Fruit fly (Drosophila melanogaster): ENCODE measurements around the gene pns.

pns gene

DNA sequence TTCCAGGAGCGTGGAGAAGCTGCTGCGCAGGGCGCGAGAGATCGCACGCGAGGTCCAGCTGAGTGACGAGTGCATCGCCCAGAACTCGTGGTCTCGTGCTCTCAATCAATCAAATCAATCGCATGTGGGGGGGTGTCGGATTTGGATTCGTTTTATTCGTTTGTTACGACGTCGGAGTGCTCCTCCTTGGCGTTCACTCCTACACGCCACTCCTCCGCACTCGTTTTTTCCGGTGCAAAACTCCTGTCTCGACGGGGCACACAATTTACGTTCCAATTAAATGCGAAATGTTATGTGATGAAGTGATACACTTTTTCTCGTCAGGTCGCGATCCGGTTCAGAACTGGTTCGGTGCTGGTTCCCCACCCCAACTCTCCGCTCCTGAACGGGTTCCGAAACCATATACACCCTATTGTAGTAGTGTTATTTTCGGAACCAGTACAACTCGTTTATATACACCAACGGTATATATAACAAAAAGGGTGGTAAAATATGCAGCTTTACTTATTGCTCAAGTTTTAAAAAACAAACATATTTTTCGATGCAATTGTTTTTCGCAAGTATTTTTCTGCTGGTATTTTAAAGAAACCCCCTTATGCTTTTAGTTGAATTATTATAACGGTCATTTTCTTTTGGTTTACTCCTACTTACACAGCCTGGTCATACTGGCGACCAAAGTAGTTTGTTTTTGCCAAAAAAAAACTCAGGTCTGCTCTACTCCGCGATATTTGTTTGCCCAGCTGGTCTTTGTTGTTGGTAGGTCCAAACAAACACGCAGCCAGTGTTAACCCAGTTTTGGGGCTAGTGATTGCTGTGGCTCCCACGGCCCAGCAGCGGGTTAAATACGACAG is at the start of gene pns, which contains the start of gene CG12091:
Gene pns (plus strand): TSS at position 651 of the 851 bp plus-strand sequence.
Gene CG12091 (minus strand): TSS at position 349 of the 851 bp plus-strand sequence.
- TF ChIP-seq CG8478 (optimal IDR thresholded peaks at IDR 0.05): no peak
- no peak for TF ChIP-seq CTCF (optimal IDR thresholded peaks at IDR 0.05)

DNA sequence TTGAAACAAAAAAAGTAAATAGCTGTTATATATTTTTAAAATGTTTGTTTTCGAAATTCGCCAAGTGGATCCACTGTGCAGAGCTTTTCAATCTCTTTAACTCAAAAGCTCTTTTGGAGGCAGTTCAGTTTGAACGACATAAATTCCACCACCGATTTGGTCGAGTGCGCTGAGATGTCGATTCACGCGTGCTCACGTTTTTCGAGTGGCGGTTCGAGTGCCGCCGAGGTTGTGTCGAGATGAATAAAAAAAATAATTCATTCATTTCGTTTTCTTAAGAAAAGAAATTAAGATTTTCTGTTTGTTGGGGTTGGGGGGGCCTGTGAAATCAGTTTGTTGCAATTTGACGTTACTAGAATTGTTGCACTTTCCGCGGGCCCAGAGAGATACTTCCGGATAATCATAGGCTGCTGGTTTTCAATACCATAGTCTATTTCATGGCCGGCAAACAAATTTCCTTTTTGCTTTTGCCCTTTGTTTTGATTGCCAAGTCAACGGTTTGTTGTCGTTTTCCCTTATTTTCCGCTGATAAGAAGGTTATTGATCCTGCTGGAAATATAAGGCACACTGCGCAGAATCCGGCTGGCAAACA is 48.2 kb upstream of the pns start:
- TF ChIP-seq CTCF (optimal IDR thresholded peaks at IDR 0.05): no peak
- no peak for TF ChIP-seq CG8478 (optimal IDR thresholded peaks at IDR 0.05)

DNA sequence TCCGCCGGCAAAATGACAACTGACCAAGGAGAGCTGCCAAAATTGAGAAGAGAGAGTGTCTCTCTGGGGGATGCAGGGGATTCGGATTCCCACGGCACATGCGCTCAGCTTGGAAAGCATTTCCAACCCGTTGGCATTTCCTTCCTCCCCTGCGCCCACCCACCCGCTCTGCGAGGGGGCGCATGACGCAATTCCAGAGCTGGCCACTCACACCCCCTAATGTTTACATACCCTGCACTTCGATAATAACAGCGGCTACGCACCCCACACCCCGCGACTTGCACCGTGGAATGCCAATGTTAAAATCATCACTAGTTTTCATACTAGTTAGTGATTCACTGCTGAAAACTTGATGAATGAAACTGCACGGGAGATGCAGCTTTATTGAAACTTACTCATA is 47.4 kb upstream of the pns start, which contains the start of gene stet:
Gene stet (minus strand): TSS at position 25 of the 400 bp plus-strand sequence.
- TF ChIP-seq CG8478 (optimal IDR thresholded peaks at IDR 0.05) (no peak), CTCF (optimal IDR thresholded peaks at IDR 0.05) (no peak)

DNA sequence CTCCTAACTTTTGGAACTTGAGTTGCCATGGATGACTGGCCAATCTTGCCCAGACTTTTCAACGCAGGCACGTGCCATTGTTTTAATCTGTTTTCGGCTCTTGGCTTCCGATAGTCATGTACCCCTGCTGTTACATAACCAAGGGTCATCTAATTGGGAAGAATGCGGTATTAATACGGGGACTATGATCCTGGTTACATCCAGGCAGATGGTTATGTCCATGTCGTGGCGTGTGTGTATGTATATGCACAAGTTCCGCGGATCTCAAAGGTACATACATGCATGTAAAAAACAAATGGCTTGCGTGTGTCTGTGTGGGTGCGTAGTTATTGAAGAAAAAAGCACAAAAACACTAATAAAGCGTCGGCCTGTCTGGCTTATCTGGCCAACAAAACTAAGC is 41.1 kb upstream of the pns start:
- no peak for TF ChIP-seq CG8478 (optimal IDR thresholded peaks at IDR 0.05)
- TF ChIP-seq CTCF (optimal IDR thresholded peaks at IDR 0.05): no peak

DNA sequence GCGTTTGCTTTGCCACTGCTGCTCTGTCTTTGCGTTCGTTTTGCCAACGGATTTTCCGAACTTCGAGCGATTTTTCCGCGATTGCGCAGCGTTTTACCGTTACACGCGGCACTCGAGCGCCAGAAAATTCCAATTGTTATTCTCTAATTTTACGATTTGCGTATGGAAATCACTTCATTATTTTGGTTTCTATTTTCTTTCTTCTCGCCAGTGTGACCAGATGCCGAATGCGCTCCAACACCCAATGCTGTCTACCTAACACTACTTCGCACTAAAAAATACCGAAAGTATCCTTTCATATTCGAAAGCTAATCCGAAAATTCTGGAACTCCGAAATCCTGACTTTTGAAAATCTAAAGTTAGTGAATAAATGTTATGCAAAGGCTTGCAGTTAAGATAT is 40.5 kb upstream of the pns start, which contains the start of gene CG12084:
Gene CG12084 (minus strand): TSS at position 236 of the 400 bp plus-strand sequence.
- TF ChIP-seq CTCF (optimal IDR thresholded peaks at IDR 0.05) (peak in 1 of 2 experiments; percentile 6), CG8478 (optimal IDR thresholded peaks at IDR 0.05) (no peak)

DNA sequence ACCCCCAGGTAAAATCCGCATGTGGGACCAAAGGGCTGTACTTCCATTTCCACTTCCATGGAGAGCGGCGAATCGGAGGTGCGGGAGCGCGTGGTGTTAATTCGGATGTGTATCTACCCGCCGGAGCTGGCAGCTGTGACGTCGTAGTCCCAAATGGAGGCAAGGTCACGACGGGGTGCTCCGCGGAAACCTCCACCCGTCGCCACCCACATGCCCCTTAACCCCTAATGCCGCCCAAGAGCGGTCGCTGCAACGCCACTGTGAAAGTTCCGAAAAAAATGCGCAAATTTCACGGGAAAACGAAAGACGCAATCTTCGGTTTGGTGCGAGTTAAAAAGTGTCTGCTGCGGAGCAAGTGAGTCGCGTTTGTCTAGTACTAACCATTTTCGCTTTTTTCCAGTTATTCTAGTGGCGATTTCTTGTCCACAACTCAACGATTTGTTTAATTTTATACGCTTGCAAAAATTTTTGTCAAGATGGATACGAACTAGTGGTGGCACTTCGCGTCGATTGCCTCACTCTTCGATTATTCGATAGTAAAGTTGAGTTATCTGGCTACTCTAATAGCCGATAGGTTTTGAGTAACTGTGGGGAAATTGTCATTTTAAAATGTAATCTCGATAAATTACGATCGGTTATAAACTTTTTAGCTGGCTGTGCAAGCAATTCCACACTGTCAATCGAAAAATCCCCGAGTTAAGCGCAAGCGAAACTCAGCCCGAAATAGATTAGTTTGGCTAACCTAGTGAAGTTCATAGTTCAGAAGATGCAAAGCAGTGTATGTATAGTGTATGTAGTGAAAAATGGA is 34.6 kb upstream of the pns start, which contains the start of the genes hfp and Psa:
Gene hfp (minus strand): TSS at position 505 of the 808 bp plus-strand sequence.
Gene Psa (plus strand): TSS at position 758 of the 808 bp plus-strand sequence.
- TF ChIP-seq CTCF (optimal IDR thresholded peaks at IDR 0.05) (no peak), CG8478 (optimal IDR thresholded peaks at IDR 0.05) (no peak)

DNA sequence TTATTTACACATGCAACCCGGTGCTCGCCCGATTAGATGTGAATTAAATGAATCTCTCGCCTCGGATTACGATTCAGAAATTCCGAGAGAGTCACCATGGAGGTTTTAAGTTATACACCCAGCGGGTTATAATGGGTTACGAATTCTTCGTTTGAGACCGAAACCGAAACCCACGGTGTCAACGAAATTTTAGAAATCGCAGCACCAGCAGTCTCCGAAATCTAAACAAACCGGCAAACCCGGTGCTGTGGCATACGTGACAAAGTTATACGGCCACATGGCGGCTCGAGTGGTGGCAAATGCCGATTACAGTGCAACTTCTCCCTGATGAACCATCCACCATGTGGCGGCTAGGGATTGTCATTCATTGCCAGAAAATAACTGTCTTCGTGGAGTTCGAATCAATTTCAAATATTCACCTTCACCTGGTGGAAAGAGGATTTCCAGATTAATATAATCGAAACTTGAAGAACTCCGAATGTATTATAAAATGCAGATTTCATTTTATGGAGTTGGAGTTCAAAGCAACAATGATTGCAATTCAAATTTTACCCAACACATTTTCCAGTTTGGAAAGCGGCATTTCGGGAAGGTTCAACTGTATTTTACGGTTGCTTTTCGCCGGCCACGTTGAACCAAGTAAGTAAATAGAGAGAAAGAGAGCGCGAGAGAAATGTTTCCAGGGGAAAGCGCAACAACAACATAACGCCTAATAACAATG is 21.0 kb upstream of the pns start:
- no peak for TF ChIP-seq CTCF (optimal IDR thresholded peaks at IDR 0.05)
- no peak for TF ChIP-seq CG8478 (optimal IDR thresholded peaks at IDR 0.05)

DNA sequence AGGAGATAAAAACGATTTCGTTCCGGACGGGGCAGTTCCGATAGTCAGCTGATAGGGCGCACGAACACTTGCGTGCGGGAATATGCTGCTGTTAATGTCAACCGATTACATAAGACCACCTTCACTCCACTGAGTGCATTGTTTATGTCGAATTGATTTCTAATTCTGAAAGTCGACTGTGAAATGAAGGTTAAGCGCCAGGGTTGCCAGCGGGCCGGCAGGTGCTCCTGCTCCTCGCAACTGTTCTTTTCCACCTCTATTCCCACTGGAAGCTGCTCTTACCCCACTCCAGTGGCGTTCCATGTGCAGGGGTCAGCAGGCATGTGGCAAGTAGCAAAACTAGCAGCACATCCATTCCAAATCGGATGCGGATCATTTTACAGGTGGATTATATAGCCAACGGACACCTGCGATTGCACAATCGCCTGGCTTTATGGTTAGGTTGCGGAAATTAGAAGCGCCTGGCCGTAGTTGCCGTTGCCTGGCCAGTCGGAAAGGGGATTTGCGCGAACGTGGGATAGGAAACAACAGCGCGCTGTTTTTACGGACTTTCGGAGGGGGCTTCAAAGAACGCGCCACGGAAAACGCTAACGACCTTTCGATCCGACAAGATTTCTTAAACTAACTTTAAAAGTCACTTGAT is 20.2 kb upstream of the pns start, which contains the start of gene cue:
Gene cue (minus strand): TSS at position 641 of the 643 bp plus-strand sequence.
- no peak for TF ChIP-seq CTCF (optimal IDR thresholded peaks at IDR 0.05)
- no peak for TF ChIP-seq CG8478 (optimal IDR thresholded peaks at IDR 0.05)

DNA sequence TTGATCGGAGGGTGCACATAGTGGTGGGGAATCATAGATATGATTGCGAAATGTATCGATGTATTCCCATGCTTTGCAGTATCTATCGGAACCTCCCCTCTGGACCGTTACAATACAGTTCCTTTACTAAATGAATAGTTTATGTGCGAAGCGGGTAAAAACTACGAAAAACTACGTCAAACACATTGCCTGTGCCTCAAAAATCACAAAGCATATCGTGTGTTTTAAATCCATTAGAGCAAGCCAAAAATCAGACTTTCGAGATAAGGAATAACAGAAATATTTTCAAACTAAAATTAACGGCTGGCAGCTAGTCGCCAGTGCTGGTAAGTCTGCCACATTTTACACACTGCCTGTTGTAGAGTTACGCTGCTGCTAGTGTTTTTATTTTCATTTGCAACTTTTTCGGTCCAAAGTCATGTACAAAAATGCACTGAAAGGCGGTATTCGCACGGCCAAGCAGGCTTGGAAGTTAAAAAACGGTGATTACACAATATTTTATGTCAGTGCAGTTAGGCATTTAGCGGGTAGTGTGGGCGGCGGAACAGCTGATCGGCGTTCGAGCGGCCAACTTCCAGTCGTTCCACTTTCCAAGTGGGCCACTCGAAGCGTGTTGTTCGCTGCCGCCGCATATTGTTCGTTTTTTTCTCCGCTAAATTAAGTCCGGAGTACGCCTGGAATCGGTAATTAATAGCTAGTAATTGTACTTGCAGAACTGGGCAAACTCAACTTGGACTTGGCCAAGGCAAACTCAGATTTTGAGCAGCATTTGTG is 19.5 kb upstream of the pns start:
- TF ChIP-seq CG8478 (optimal IDR thresholded peaks at IDR 0.05): no peak
- peak in 1 of 2 experiments; percentile 12 for TF ChIP-seq CTCF (optimal IDR thresholded peaks at IDR 0.05)

DNA sequence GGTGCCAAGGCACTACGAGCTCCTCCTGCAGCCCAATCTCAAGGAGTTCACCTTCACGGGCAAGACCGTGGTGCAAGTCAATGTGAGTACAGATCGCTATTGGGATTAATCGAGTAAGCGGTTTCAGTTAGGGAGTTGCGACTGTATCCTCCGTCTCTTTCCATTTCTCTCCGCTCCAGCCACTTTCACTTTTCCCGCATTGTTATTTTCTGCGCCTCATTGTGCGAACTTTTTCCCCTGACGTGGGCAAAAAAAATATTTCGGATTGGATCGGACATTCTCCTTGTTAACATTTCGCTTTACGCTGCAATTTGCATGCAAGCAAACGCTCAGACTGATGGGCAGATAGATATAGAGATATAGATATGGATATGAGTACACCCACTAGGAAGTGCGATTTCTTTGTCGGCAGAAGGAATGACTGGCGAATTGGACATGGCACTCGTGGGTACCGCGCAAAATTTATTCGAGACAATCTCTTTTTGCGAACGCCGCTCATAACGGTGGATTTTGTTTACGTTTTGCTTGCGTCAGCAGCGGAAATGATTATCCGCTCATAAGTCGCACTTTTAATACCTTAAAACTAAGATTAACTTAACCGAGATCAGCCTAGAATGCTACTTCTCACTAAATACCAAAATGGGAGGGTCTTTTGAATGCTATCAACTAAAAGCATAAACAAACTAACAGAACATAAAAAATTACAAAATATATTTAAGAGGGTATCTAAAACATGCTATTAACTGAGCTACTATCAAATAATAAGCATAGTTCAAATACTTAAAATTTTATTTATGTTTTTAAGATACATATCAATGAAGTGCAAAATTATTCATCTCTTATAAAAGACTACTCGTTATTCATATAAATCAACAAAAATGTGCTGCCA is 18.0 kb upstream of the pns start:
- no peak for TF ChIP-seq CG8478 (optimal IDR thresholded peaks at IDR 0.05)
- no peak for TF ChIP-seq CTCF (optimal IDR thresholded peaks at IDR 0.05)

DNA sequence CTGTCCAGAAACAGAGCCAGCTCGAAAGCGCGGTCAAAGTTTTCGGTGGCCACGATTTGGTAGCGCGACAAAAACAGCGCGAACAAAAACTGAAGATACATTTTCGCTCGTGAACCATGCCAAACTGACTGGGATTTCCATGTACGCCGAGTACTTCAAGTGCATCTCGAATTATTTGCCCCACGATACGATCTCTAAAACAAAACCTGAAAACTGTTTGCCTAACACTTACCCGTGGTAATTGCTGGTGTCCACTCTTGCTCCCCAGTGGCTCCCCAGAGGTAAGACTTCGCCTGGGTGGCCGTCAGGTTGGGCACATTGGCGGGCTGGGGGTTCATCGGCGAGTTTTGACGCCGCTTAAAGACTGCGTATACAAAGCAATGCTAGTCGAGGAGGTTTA is 5.8 kb upstream of the pns start, which contains the start of gene Ir62a:
Gene Ir62a (minus strand): TSS at position 101 of the 400 bp plus-strand sequence.
- TF ChIP-seq CTCF (optimal IDR thresholded peaks at IDR 0.05) (no peak), CG8478 (optimal IDR thresholded peaks at IDR 0.05) (no peak)

Measured in S2 (cell line).